Worm (Caenorhabditis elegans): ENCODE results near the gene B0281.1.

The B0281.1 gene

ce11 chrII:2292549-2292948, 20.3 kb upstream of the B0281.1 start:
- no peak for TF ChIP-seq tab-1 (GFP tag; IDR thresholded peaks at IDR 0.05)
- no peak for TF ChIP-seq med-1 (GFP tag; optimal IDR thresholded peaks at IDR 0.05; ENCODE audit: insufficient read depth)
- TF ChIP-seq flt-1 (GFP tag; IDR thresholded peaks at IDR 0.05) = no peak
- no peak for TF ChIP-seq klf-2 (GFP tag; conservative IDR thresholded peaks at IDR 0.05)
- no peak for TF ChIP-seq ztf-29 (GFP tag; IDR thresholded peaks at IDR 0.05)
- no peak for TF ChIP-seq cog-1 (tag; optimal IDR thresholded peaks at IDR 0.05)

DNA sequence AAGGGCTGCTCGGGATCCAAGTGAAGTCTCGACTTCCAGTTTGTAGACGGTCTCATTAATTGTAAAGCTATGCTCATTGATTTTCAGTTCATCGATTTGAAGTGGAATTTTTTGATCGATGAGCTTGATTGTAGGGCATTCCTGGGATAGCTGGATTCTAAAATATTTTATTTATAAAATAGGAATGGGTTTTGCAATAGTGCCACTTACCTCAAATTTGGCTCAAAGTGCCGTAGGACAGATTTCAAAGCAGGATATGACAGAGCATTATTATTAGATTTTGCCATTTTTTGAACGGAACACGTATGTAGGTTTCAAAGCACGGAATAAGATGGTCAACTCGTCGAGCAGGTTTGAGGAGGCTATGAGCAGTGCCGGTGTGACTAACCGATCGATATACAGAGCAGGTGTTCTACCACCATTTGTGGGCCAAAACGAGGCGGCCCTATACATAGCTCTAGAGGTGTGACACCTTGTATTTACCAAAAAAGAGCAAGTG, 17.0 kb upstream of the B0281.1 start, which contains the start of gene fbxc-25:
TSS of gene fbxc-25 (minus strand) at position 449 of the 499 bp plus-strand sequence.
- TF ChIP-seq tab-1 (GFP tag; IDR thresholded peaks at IDR 0.05) (no peak), ztf-23 (GFP tag; IDR thresholded peaks at IDR 0.05) (no peak), klf-2 (GFP tag; conservative IDR thresholded peaks at IDR 0.05) (no peak), T22C8.4 (GFP tag; IDR thresholded peaks at IDR 0.05) (no peak), med-1 (GFP tag; optimal IDR thresholded peaks at IDR 0.05; ENCODE audit: insufficient read depth) (no peak), ztf-29 (GFP tag; IDR thresholded peaks at IDR 0.05) (no peak), flt-1 (GFP tag; IDR thresholded peaks at IDR 0.05) (no peak), ref-1 (GFP tag; conservative IDR thresholded peaks at IDR 0.05) (no peak)

- TF ChIP-seq flt-1 (GFP tag; IDR thresholded peaks at IDR 0.05) (no peak), ztf-29 (GFP tag; IDR thresholded peaks at IDR 0.05) (no peak), ztf-23 (GFP tag; IDR thresholded peaks at IDR 0.05) (no peak), T22C8.4 (GFP tag; IDR thresholded peaks at IDR 0.05) (no peak), ref-1 (GFP tag; conservative IDR thresholded peaks at IDR 0.05) (no peak), klf-2 (GFP tag; conservative IDR thresholded peaks at IDR 0.05) (no peak), tab-1 (GFP tag; IDR thresholded peaks at IDR 0.05) (no peak), cog-1 (tag; optimal IDR thresholded peaks at IDR 0.05) (no peak), med-1 (GFP tag; optimal IDR thresholded peaks at IDR 0.05; ENCODE audit: insufficient read depth) (no peak)
Measured at ce11 chrII:2298742-2299141, 14.1 kb upstream of the B0281.1 start, which contains the start of gene B0281.4. TSS of gene B0281.4 (minus strand) at chrII:2298842.

DNA sequence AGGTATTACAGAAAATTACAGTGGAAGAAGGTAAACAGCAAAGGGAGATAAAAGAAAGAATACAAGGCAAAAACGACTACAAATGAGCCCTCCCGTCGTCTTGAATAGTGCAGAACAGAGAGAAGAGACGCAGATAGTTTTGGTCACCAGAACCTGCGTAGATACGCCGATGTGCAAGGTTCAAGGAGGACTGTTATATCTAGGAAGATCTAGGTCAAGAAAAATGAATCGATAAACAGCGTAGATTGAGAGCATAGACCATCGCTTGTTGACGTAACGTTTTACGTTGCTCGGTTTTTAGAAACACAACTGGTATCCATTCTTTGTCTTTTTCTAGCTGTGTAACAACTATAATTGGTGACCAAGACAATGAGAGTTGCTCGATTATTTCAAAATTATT, 12.0 kb upstream of the B0281.1 start, which contains the start of gene B0281.5:
TSS of gene B0281.5 (minus strand) at position 101 of the 400 bp plus-strand sequence.
- no peak for TF ChIP-seq cog-1 (tag; optimal IDR thresholded peaks at IDR 0.05)
- no peak for TF ChIP-seq ztf-23 (GFP tag; IDR thresholded peaks at IDR 0.05)
- TF ChIP-seq ref-1 (GFP tag; conservative IDR thresholded peaks at IDR 0.05) = no peak
- TF ChIP-seq tab-1 (GFP tag; IDR thresholded peaks at IDR 0.05) = no peak
- no peak for TF ChIP-seq ztf-29 (GFP tag; IDR thresholded peaks at IDR 0.05)
- TF ChIP-seq flt-1 (GFP tag; IDR thresholded peaks at IDR 0.05) = no peak

ce11 chrII:2302330-2302729, 10.5 kb upstream of the B0281.1 start, which contains the start of gene B0281.6:
TSS of gene B0281.6 (minus strand) at chrII:2302430.
- no peak for TF ChIP-seq klf-2 (GFP tag; conservative IDR thresholded peaks at IDR 0.05)
- TF ChIP-seq cog-1 (tag; optimal IDR thresholded peaks at IDR 0.05) = no peak
- TF ChIP-seq tab-1 (GFP tag; IDR thresholded peaks at IDR 0.05) = no peak
- TF ChIP-seq med-1 (GFP tag; optimal IDR thresholded peaks at IDR 0.05; ENCODE audit: insufficient read depth) = no peak
- no peak for TF ChIP-seq ztf-29 (GFP tag; IDR thresholded peaks at IDR 0.05)
- no peak for TF ChIP-seq ref-1 (GFP tag; conservative IDR thresholded peaks at IDR 0.05)
- no peak for TF ChIP-seq T22C8.4 (GFP tag; IDR thresholded peaks at IDR 0.05)
- no peak for TF ChIP-seq flt-1 (GFP tag; IDR thresholded peaks at IDR 0.05)
- no peak for TF ChIP-seq ztf-23 (GFP tag; IDR thresholded peaks at IDR 0.05)

- no peak for TF ChIP-seq T22C8.4 (GFP tag; IDR thresholded peaks at IDR 0.05)
- TF ChIP-seq med-1 (GFP tag; optimal IDR thresholded peaks at IDR 0.05; ENCODE audit: insufficient read depth) = no peak
- no peak for TF ChIP-seq tab-1 (GFP tag; IDR thresholded peaks at IDR 0.05)
- no peak for TF ChIP-seq ref-1 (GFP tag; conservative IDR thresholded peaks at IDR 0.05)
- no peak for TF ChIP-seq cog-1 (tag; optimal IDR thresholded peaks at IDR 0.05)
- TF ChIP-seq flt-1 (GFP tag; IDR thresholded peaks at IDR 0.05) = no peak
- TF ChIP-seq klf-2 (GFP tag; conservative IDR thresholded peaks at IDR 0.05) = no peak
- TF ChIP-seq ztf-23 (GFP tag; IDR thresholded peaks at IDR 0.05) = no peak
- no peak for TF ChIP-seq ztf-29 (GFP tag; IDR thresholded peaks at IDR 0.05)
Measured at ce11 chrII:2304575-2304974, 8.3 kb upstream of the B0281.1 start.

ce11 chrII:2305507-2305906, 7.4 kb upstream of the B0281.1 start:
- TF ChIP-seq T22C8.4 (GFP tag; IDR thresholded peaks at IDR 0.05) (no peak), tab-1 (GFP tag; IDR thresholded peaks at IDR 0.05) (no peak), ztf-29 (GFP tag; IDR thresholded peaks at IDR 0.05) (no peak), ref-1 (GFP tag; conservative IDR thresholded peaks at IDR 0.05) (no peak), cog-1 (tag; optimal IDR thresholded peaks at IDR 0.05) (no peak), med-1 (GFP tag; optimal IDR thresholded peaks at IDR 0.05; ENCODE audit: insufficient read depth) (no peak), flt-1 (GFP tag; IDR thresholded peaks at IDR 0.05) (no peak), ztf-23 (GFP tag; IDR thresholded peaks at IDR 0.05) (no peak), klf-2 (GFP tag; conservative IDR thresholded peaks at IDR 0.05) (no peak)

- TF ChIP-seq ztf-23 (GFP tag; IDR thresholded peaks at IDR 0.05) (no peak), ref-1 (GFP tag; conservative IDR thresholded peaks at IDR 0.05) (no peak)
Measured at ce11 chrII:2306741-2307140, 6.1 kb upstream of the B0281.1 start, which contains the start of gene B0281.3. TSS of gene B0281.3 (plus strand) at chrII:2307041.

DNA sequence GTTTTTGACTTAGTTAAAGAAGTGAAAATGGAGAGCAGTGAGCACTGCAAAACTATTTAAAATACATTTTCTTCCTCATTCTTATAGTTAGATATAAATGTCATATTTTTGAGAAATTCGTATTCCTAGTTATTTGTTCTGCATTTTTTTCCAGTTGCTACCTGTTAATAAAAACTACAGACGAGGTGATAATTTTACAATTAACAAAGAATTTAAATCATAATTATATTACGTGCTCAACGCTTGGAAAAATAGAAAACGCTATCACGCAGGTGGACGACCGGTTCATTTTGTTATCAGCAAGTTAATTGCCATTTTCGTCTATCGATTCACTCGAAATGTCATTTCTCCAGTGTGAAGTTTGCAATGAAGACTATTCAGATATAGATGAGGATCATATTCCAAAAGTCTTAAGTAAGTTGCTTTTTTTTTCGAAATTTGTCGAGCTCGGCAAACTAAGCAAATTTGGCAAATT, 5.1 kb downstream of the B0281.1 start, which contains the start of the genes ZK1240.5 and ZK1240.9:
TSS of gene ZK1240.5 (minus strand) at position 51 of the 475 bp plus-strand sequence.
TSS of gene ZK1240.9 (plus strand) at position 307 of the 475 bp plus-strand sequence.
- TF ChIP-seq tab-1 (GFP tag; IDR thresholded peaks at IDR 0.05) (no peak), T22C8.4 (GFP tag; IDR thresholded peaks at IDR 0.05) (no peak), ref-1 (GFP tag; conservative IDR thresholded peaks at IDR 0.05) (no peak), ztf-29 (GFP tag; IDR thresholded peaks at IDR 0.05) (no peak), med-1 (GFP tag; optimal IDR thresholded peaks at IDR 0.05; ENCODE audit: insufficient read depth) (no peak), ztf-23 (GFP tag; IDR thresholded peaks at IDR 0.05) (no peak), klf-2 (GFP tag; conservative IDR thresholded peaks at IDR 0.05) (no peak), cog-1 (tag; optimal IDR thresholded peaks at IDR 0.05) (no peak), flt-1 (GFP tag; IDR thresholded peaks at IDR 0.05) (no peak)

- TF ChIP-seq ref-1 (GFP tag; conservative IDR thresholded peaks at IDR 0.05) (no peak), T22C8.4 (GFP tag; IDR thresholded peaks at IDR 0.05) (no peak), flt-1 (GFP tag; IDR thresholded peaks at IDR 0.05) (no peak), med-1 (GFP tag; optimal IDR thresholded peaks at IDR 0.05; ENCODE audit: insufficient read depth) (no peak), cog-1 (tag; optimal IDR thresholded peaks at IDR 0.05) (no peak), ztf-29 (GFP tag; IDR thresholded peaks at IDR 0.05) (no peak), tab-1 (GFP tag; IDR thresholded peaks at IDR 0.05) (no peak), klf-2 (GFP tag; conservative IDR thresholded peaks at IDR 0.05) (no peak), ztf-23 (GFP tag; IDR thresholded peaks at IDR 0.05) (no peak)
Measured at ce11 chrII:2320097-2320496, 7.2 kb downstream of the B0281.1 start, which contains the start of gene ZK1240.3. TSS of gene ZK1240.3 (plus strand) at chrII:2320334.
